Worm (Caenorhabditis elegans) whole organism, L4 larva: Measurements from ENCODE around the gene acr-2.

ENCODE experiments used
- hlh-30 ChIP-seq: sonication (generic microtip); optimal IDR thresholded peaks from 2 replicates; lab custom pipeline; 2017; ENCODE audit warnings: antibody characterized with exemption, mild to moderate bottlenecking, missing genetic modification characterization, missing compliant biosample characterization; ENCODE audit not compliant: insufficient read depth
- unc-39 ChIP-seq: sonication (generic microtip); optimal IDR thresholded peaks from 2 replicates; lab custom pipeline; 2017; ENCODE audit warnings: missing biosample characterization, missing genetic modification characterization

DNA sequence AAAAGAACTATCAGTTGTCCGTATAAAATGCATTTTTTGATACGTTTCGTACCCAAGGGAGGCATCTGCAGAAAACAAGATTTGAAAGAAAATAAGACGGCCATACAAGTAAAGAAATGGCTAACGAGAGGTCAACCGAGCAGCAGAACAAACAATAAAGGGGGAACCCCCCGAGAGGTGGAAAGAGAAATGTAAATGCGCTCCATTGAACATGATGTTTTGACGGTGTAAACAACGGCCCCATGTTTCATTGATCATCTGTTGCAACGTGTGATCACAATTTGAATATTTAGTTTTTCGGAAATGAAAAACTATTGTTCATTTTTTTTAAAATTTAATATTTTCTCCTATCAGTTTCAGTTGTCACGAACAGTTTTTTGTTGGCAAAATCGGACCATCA is 27.2 kb downstream of the acr-2 start, which contains the start of gene K11G12.6:
- TF ChIP-seq unc-39 (no peak), hlh-30 (tag; lab: Kevin White, UChicago) (peak; percentile 84)
